Worm (Caenorhabditis elegans): ENCODE results near the gene F36G9.15.
A peak's percentile ranks its signal among the peaks of the same experiment; 100 is the strongest.

DNA sequence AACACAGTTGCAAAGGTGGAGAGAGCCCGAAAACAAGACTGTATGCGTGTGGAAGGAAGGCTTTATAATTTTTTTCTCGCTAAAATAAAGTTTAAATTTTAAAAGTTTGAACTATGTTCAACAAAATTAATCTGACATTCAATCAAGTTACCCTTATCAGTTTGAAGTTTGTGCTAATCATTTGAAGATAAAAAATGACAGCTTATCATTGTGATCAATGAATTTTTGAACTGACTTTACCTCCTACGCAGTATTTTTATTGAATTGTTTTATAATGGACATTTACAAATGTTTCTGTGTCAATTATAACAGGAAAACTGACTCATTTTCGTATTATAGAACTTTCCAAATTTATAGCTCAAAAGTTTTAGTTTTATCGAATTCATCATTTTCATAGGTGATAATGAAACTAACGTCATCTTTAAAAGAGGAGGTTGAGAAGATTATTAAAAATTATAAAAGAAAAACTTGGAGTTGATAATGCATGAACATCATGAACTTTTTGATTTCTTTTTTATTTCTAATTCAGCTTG is 9.7 kb downstream of the F36G9.15 start, which contains the start of gene oac-20:
- no peak for TF ChIP-seq unc-62 (GFP tag; optimal IDR thresholded peaks at IDR 0.05)
- peak; percentile 84 for TF ChIP-seq elt-2 (tag; optimal IDR thresholded peaks at IDR 0.05)
- no peak for TF ChIP-seq pag-3 (tag; optimal IDR thresholded peaks at IDR 0.05; ENCODE audit: borderline replicate concordance, insufficient read depth)
- TF ChIP-seq elt-3 (tag; optimal IDR thresholded peaks at IDR 0.05) = no peak
- TF ChIP-seq C04F5.9 (tag; optimal IDR thresholded peaks at IDR 0.05) = no peak
- no peak for TF ChIP-seq lir-3 (tag; optimal IDR thresholded peaks at IDR 0.05; ENCODE audit: poor library complexity)
- no peak for TF ChIP-seq tbx-2 (tag; optimal IDR thresholded peaks at IDR 0.05)
- no peak for TF ChIP-seq sptf-1 (tag; optimal IDR thresholded peaks at IDR 0.05)
